Fruit fly (Drosophila melanogaster): Measurements from ENCODE around the gene CG5342.

The CG5342 gene

DNA sequence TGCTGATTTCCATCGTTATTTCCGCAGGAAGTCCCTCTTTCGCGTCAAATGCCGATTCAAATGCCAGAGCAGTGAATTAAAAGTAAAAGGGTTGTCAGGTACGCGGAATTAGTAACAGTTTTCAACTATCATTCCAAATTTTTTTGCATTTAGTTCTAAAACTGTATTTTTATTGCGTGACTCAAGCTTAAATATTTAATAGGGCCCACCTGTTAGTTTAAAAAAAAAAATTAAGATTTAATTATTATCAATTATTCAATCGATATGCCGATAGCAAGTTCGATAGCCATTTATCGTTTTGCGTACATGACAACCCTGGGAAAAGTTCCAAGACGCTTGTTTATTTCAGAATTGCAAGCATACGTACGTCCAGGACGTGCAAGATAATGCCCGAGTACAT lies 44.4 kb downstream of the CG5342 start, which contains the start of gene CG14711 (continued):
- TF ChIP-seq nerfin-2 (GFP tag; IDR thresholded peaks at IDR 0.05; ENCODE audit: partially characterized antibody), result 0 out of 2 replicates have a peak, but pooled peaks have one; percentile 36
- TF ChIP-seq CG9876 (GFP tag; optimal IDR thresholded peaks at IDR 0.05), result peak; percentile 54
- TF ChIP-seq Rx (GFP tag; IDR thresholded peaks at IDR 0.05), result peak; percentile 42; the same call in 1 of the 2 replicates
- no peak for TF ChIP-seq NK7.1 (GFP tag; optimal IDR thresholded peaks at IDR 0.05)
- peak in 1 of 2 experiments; percentile 10 for TF ChIP-seq tll (GFP tag; optimal IDR thresholded peaks at IDR 0.05)
- TF ChIP-seq Hmx (GFP tag; optimal IDR thresholded peaks at IDR 0.05), result peak; percentile 31
- no peak for TF ChIP-seq CG4282 (GFP tag; optimal IDR thresholded peaks at IDR 0.05)
- peak; percentile 82 for TF ChIP-seq CG33557 (GFP tag; optimal IDR thresholded peaks at IDR 0.05)
- TF ChIP-seq sens-2 (GFP tag; IDR thresholded peaks at IDR 0.05), result peak; percentile 65
- peak; percentile 80 for TF ChIP-seq CG10366 (GFP tag; IDR thresholded peaks at IDR 0.05)
- peak; percentile 78 for TF ChIP-seq Ets97D (GFP tag; optimal IDR thresholded peaks at IDR 0.05)
- peak; percentile 94 for TF ChIP-seq Med (GFP tag)
- TF ChIP-seq stc (GFP tag; IDR thresholded peaks at IDR 0.05), result peak; percentile 77
- TF ChIP-seq CG4360 (GFP tag; IDR thresholded peaks at IDR 0.05), result peak; percentile 61; the same call in 1 of the 2 replicates
- peak; percentile 84 for TF ChIP-seq zen (tag; optimal IDR thresholded peaks at IDR 0.05)
- TF ChIP-seq abd-A (tag; optimal IDR thresholded peaks at IDR 0.05), result no peak
- TF ChIP-seq vfl (GFP tag; optimal IDR thresholded peaks at IDR 0.05), result peak; percentile 79
- TF ChIP-seq hth (optimal IDR thresholded peaks at IDR 0.05), result no peak
- TF ChIP-seq CG11247 (GFP tag; IDR thresholded peaks at IDR 0.05), result peak; percentile 68
- TF ChIP-seq jigr1 (GFP tag; IDR thresholded peaks at IDR 0.05), result no peak
- TF ChIP-seq Asciz (GFP tag; optimal IDR thresholded peaks at IDR 0.05), result peak; percentile 73
- peak; percentile 46; the same call in 1 of the 2 replicates for TF ChIP-seq ham (GFP tag; IDR thresholded peaks at IDR 0.05)
- TF ChIP-seq ab (GFP tag; optimal IDR thresholded peaks at IDR 0.05), result no peak
- TF ChIP-seq CG6689 (GFP tag; IDR thresholded peaks at IDR 0.05), result peak; percentile 81
- peak; percentile 83 for TF ChIP-seq CG10462 (GFP tag; optimal IDR thresholded peaks at IDR 0.05)
- TF ChIP-seq fd3F (GFP tag; optimal IDR thresholded peaks at IDR 0.05), result peak; percentile 76
- TF ChIP-seq z (GFP tag; IDR thresholded peaks at IDR 0.05), result no peak
- TF ChIP-seq CG8388 (GFP tag; optimal IDR thresholded peaks at IDR 0.05), result peak; percentile 82
- TF ChIP-seq Jarid2 (GFP tag; optimal IDR thresholded peaks at IDR 0.05), result no peak
- TF ChIP-seq chn (GFP tag; optimal IDR thresholded peaks at IDR 0.05), result peak; percentile 80
- TF ChIP-seq CG15514 (GFP tag; optimal IDR thresholded peaks at IDR 0.05), result peak; percentile 86
- peak; percentile 83 for TF ChIP-seq CG34376 (GFP tag; optimal IDR thresholded peaks at IDR 0.05)
- TF ChIP-seq CG10209 (GFP tag; optimal IDR thresholded peaks at IDR 0.05), result peak; percentile 75
- TF ChIP-seq run (tag; optimal IDR thresholded peaks at IDR 0.05), result no peak
- TF ChIP-seq CG15073 (GFP tag; optimal IDR thresholded peaks at IDR 0.05), result peak; percentile 64
- peak; percentile 74 for TF ChIP-seq CG12104 (GFP tag; optimal IDR thresholded peaks at IDR 0.05)
- peak; percentile 73 for TF ChIP-seq CG18011 (GFP tag; optimal IDR thresholded peaks at IDR 0.05)
- TF ChIP-seq vnd (GFP tag; IDR thresholded peaks at IDR 0.05; ENCODE audit: partially characterized antibody), result peak; percentile 79
- TF ChIP-seq CG16863 (GFP tag; optimal IDR thresholded peaks at IDR 0.05), result peak; percentile 67
- peak; percentile 74; the same call in 1 of the 2 replicates for TF ChIP-seq bowl (GFP tag; IDR thresholded peaks at IDR 0.05)
- TF ChIP-seq gem (tag; optimal IDR thresholded peaks at IDR 0.05), result peak; percentile 93
- peak; percentile 69 for TF ChIP-seq CG16815 (GFP tag; optimal IDR thresholded peaks at IDR 0.05)
- TF ChIP-seq CG18262 (tag; optimal IDR thresholded peaks at IDR 0.05), result peak; percentile 83
- peak; percentile 64; the same call in 1 of the 2 replicates for TF ChIP-seq CG8765 (GFP tag; IDR thresholded peaks at IDR 0.05)
- TF ChIP-seq Adf1 (GFP tag; IDR thresholded peaks at IDR 0.05), result peak; percentile 64
- no peak for TF ChIP-seq ash1 (GFP tag; optimal IDR thresholded peaks at IDR 0.05)
- TF ChIP-seq CG7987 (GFP tag; optimal IDR thresholded peaks at IDR 0.05), result peak; percentile 66
- TF ChIP-seq Xrp1 (GFP tag; IDR thresholded peaks at IDR 0.05), result peak; percentile 92
- peak; percentile 66 for TF ChIP-seq ewg (GFP tag; optimal IDR thresholded peaks at IDR 0.05)
- peak; percentile 70 for TF ChIP-seq Camta (GFP tag; optimal IDR thresholded peaks at IDR 0.05)

All from whole organism, embryonic.